Worm (Caenorhabditis elegans) whole organism, early embryonic: Measurements from ENCODE around the gene oac-23.

Source experiments
- B0310.2 ChIP-seq: sonication (generic microtip); optimal IDR thresholded peaks from 2 replicates; lab custom pipeline; 2016; ENCODE audit warnings: mild to moderate bottlenecking, missing genetic modification characterization, missing compliant biosample characterization
- F13C5.2 ChIP-seq: sonication (generic microtip); optimal IDR thresholded peaks from 2 replicates; lab custom pipeline; 2017; ENCODE audit warnings: mild to moderate bottlenecking, missing genetic modification characterization, inconsistent platforms, missing compliant biosample characterization
- aly-1 ChIP-seq: sonication (generic microtip); optimal IDR thresholded peaks from 2 replicates; lab custom pipeline; 2016; ENCODE audit warnings: missing genetic modification characterization, missing compliant biosample characterization
- ama-1 ChIP-seq: fragments of 150-350 bp; optimal IDR thresholded peaks from 2 replicates; lab custom pipeline; 2014
- ceh-13 ChIP-seq: fragments of 200-800 bp; sonication (Bioruptor generic); optimal IDR thresholded peaks from 2 replicates; lab custom pipeline; 2018; ENCODE audit warnings: mild to moderate bottlenecking, missing genetic modification characterization, missing compliant biosample characterization
- ceh-36 ChIP-seq: sonication (generic microtip); optimal IDR thresholded peaks from 2 replicates; lab custom pipeline; 2016; ENCODE audit warnings: missing genetic modification characterization, inconsistent platforms, missing compliant biosample characterization
- ets-7 ChIP-seq: sonication (generic microtip); optimal IDR thresholded peaks from 2 replicates; lab custom pipeline; 2016; ENCODE audit warnings: missing genotype, missing genetic modification characterization, missing compliant biosample characterization
- flt-1 ChIP-seq: fragments of 200-800 bp; sonication (Bioruptor generic); IDR thresholded peaks from 2 replicates; pipeline ENCODE4 v1.3.6; 2022; ENCODE audit warnings: missing genetic modification characterization, missing compliant biosample characterization
- hmbx-1 ChIP-seq: sonication (generic microtip); optimal IDR thresholded peaks from 2 replicates; lab custom pipeline; 2016; ENCODE audit warnings: mild to moderate bottlenecking, missing genetic modification characterization, missing compliant biosample characterization
- hmg-4 ChIP-seq: fragments of 200-800 bp; sonication (Bioruptor generic); optimal IDR thresholded peaks from 2 replicates; lab custom pipeline; 2018; ENCODE audit warnings: mild to moderate bottlenecking, missing genetic modification characterization, missing compliant biosample characterization
- hnd-1 ChIP-seq: sonication (generic microtip); optimal IDR thresholded peaks from 2 replicates; lab custom pipeline; 2016; ENCODE audit warnings: missing genetic modification characterization, missing compliant biosample characterization
- pes-1 ChIP-seq: fragments of 200-800 bp; sonication (Bioruptor generic); IDR thresholded peaks from 2 replicates; pipeline ENCODE4 v1.3.6; 2022; ENCODE audit warnings: missing genetic modification reagents, missing genetic modification characterization, missing compliant biosample characterization
- scrt-1 ChIP-seq: fragments of 200-800 bp; sonication (Bioruptor generic); IDR thresholded peaks from 2 replicates; pipeline ENCODE4 v1.3.6; 2022; ENCODE audit warnings: missing genetic modification characterization, missing compliant biosample characterization
- sea-1 ChIP-seq: fragments of 200-800 bp; sonication (Bioruptor generic); conservative IDR thresholded peaks from 2 replicates; pipeline ENCODE4 v1.3.6; 2022; ENCODE audit warnings: missing genetic modification characterization, missing compliant biosample characterization
- tbx-11 ChIP-seq: fragments of 200-800 bp; sonication (Bioruptor generic); IDR thresholded peaks from 2 replicates; pipeline ENCODE4 v1.3.6; 2022; ENCODE audit warnings: missing genetic modification characterization, missing compliant biosample characterization
- tbx-37 ChIP-seq: fragments of 200-800 bp; sonication (Bioruptor generic); conservative IDR thresholded peaks from 2 replicates; pipeline ENCODE4 v1.3.6; 2022; ENCODE audit warnings: missing genetic modification reagents, missing genetic modification characterization, missing compliant biosample characterization
- tra-4 ChIP-seq: sonication (generic microtip); optimal IDR thresholded peaks from 2 replicates; lab custom pipeline; 2017; ENCODE audit warnings: missing genetic modification characterization, missing compliant biosample characterization

oac-23 gene

ce11 chrIV:3843019-3843527, 38.2 kb upstream of the oac-23 start:
- TF ChIP-seq tbx-37 (no peak), ceh-36 (tag; lab: Kevin White, UChicago) (peak; percentile 43)

- TF ChIP-seq sea-1 (GFP tag; lab: Robert Waterston, UW) (no peak), ceh-13 (no peak), tra-4 (tag; lab: Kevin White, UChicago) (no peak), hmg-4 (peak; percentile 24), flt-1 (no peak), hmbx-1 (tag; lab: Kevin White, UChicago) (no peak), tbx-11 (no peak), ets-7 (tag; lab: Kevin White, UChicago) (no peak)
Observed at ce11 chrIV:3844004-3844403, 37.2 kb upstream of the oac-23 start.

- TF ChIP-seq hmg-4 (no peak), scrt-1 (GFP tag; lab: Robert Waterston, UW) (no peak), sea-1 (GFP tag; lab: Robert Waterston, UW) (no peak), tbx-37 (no peak), aly-1 (tag; lab: Kevin White, UChicago) (no peak), B0310.2 (tag; lab: Kevin White, UChicago) (no peak), ceh-36 (tag; lab: Kevin White, UChicago) (no peak), F13C5.2 (tag; lab: Kevin White, UChicago) (no peak), ama-1 (lab: Kevin White, UChicago) (no peak), hmbx-1 (tag; lab: Kevin White, UChicago) (no peak), hnd-1 (tag; lab: Kevin White, UChicago) (no peak), pes-1 (GFP tag; lab: Robert Waterston, UW) (no peak), tra-4 (tag; lab: Kevin White, UChicago) (no peak), ceh-13 (no peak), tbx-11 (no peak), flt-1 (no peak), ets-7 (tag; lab: Kevin White, UChicago) (no peak)
Observed at ce11 chrIV:3844584-3844983, 36.7 kb upstream of the oac-23 start.

- TF ChIP-seq hnd-1 (tag; lab: Kevin White, UChicago): no peak
Observed at ce11 chrIV:3847489-3847888, 33.8 kb upstream of the oac-23 start.

- TF ChIP-seq hnd-1 (tag; lab: Kevin White, UChicago) (no peak), sea-1 (GFP tag; lab: Robert Waterston, UW) (no peak), ceh-36 (tag; lab: Kevin White, UChicago) (no peak), ama-1 (lab: Kevin White, UChicago) (no peak), scrt-1 (GFP tag; lab: Robert Waterston, UW) (no peak), F13C5.2 (tag; lab: Kevin White, UChicago) (no peak), hmg-4 (no peak), aly-1 (tag; lab: Kevin White, UChicago) (no peak), tbx-11 (no peak), B0310.2 (tag; lab: Kevin White, UChicago) (no peak), hmbx-1 (tag; lab: Kevin White, UChicago) (no peak), ets-7 (tag; lab: Kevin White, UChicago) (no peak), ceh-13 (no peak), flt-1 (no peak), pes-1 (GFP tag; lab: Robert Waterston, UW) (no peak), tra-4 (tag; lab: Kevin White, UChicago) (no peak), tbx-37 (no peak)
Observed at ce11 chrIV:3848985-3849384, 32.3 kb upstream of the oac-23 start.

- TF ChIP-seq hnd-1 (tag; lab: Kevin White, UChicago) (no peak), aly-1 (tag; lab: Kevin White, UChicago) (no peak), hmbx-1 (tag; lab: Kevin White, UChicago) (no peak), tbx-37 (no peak), tbx-11 (no peak), flt-1 (no peak), hmg-4 (no peak), ets-7 (tag; lab: Kevin White, UChicago) (no peak), pes-1 (GFP tag; lab: Robert Waterston, UW) (no peak), ama-1 (lab: Kevin White, UChicago) (no peak), scrt-1 (GFP tag; lab: Robert Waterston, UW) (no peak), tra-4 (tag; lab: Kevin White, UChicago) (no peak), ceh-36 (tag; lab: Kevin White, UChicago) (no peak), sea-1 (GFP tag; lab: Robert Waterston, UW) (no peak), F13C5.2 (tag; lab: Kevin White, UChicago) (no peak), ceh-13 (no peak), B0310.2 (tag; lab: Kevin White, UChicago) (no peak)
Observed at ce11 chrIV:3853557-3853956, 27.7 kb upstream of the oac-23 start.

ce11 chrIV:3854606-3855005, 26.6 kb upstream of the oac-23 start:
- TF ChIP-seq B0310.2 (tag; lab: Kevin White, UChicago) (no peak), ceh-13 (no peak), flt-1 (no peak), ama-1 (lab: Kevin White, UChicago) (no peak), aly-1 (tag; lab: Kevin White, UChicago) (peak; percentile 20), ceh-36 (tag; lab: Kevin White, UChicago) (no peak), tbx-37 (no peak), F13C5.2 (tag; lab: Kevin White, UChicago) (no peak)

- no peak for TF ChIP-seq hnd-1 (tag; lab: Kevin White, UChicago)
- TF ChIP-seq scrt-1 (GFP tag; lab: Robert Waterston, UW): no peak
- no peak for TF ChIP-seq hmg-4
- no peak for TF ChIP-seq sea-1 (GFP tag; lab: Robert Waterston, UW)
- no peak for TF ChIP-seq F13C5.2 (tag; lab: Kevin White, UChicago)
Observed at ce11 chrIV:3855543-3855942, 25.7 kb upstream of the oac-23 start, which contains the start of gene zag-1. Gene zag-1, plus strand, starts transcription at chrIV:3855843.
